Fruit fly (Drosophila melanogaster) whole organism, prepupa: ENCODE data around the gene skd.

ENCODE experiments used
- Blimp-1 ChIP-seq: fragments of 200-800 bp; sonication (Bioruptor generic); optimal IDR thresholded peaks from 3 replicates; lab custom pipeline; 2017; ENCODE audit warnings: missing biosample characterization, missing genetic modification characterization, mild to moderate bottlenecking, moderate library complexity, missing genetic modification reagents
- CG10669 ChIP-seq: fragments of 200-800 bp; sonication (Bioruptor generic); optimal IDR thresholded peaks from 3 replicates; lab custom pipeline; 2018; ENCODE audit warnings: missing biosample characterization, mild to moderate bottlenecking, missing genetic modification characterization, moderate library complexity
- CG11294 ChIP-seq: fragments of 200-800 bp; sonication (Bioruptor generic); IDR thresholded peaks from 2 replicates; pipeline ENCODE4 v1.3.6; 2022; ENCODE audit warnings: missing biosample characterization, missing genetic modification characterization
- CG11762 ChIP-seq: fragments of 200-800 bp; sonication (Bioruptor generic); optimal IDR thresholded peaks from 3 replicates; lab custom pipeline; 2016; ENCODE audit warnings: missing biosample characterization, missing genetic modification characterization; ENCODE audit not compliant: insufficient read depth
- CG11902 ChIP-seq: fragments of 200-800 bp; sonication (Bioruptor generic); optimal IDR thresholded peaks from 3 replicates; lab custom pipeline; 2016; ENCODE audit warnings: missing biosample characterization, missing genetic modification characterization
- CG15336 ChIP-seq: fragments of 200-800 bp; sonication (Bioruptor generic); IDR thresholded peaks from 2 replicates; pipeline ENCODE4 v1.3.6; 2022; ENCODE audit warnings: missing biosample characterization, missing genetic modification characterization
- CG1621 ChIP-seq: fragments of 200-800 bp; sonication (Bioruptor generic); optimal IDR thresholded peaks from 3 replicates; lab custom pipeline; 2018; ENCODE audit warnings: missing biosample characterization, mild to moderate bottlenecking, missing genetic modification characterization
- CG3032 ChIP-seq: fragments of 200-800 bp; optimal IDR thresholded peaks from 2 replicates; lab custom pipeline; 2019; ENCODE audit warnings: missing biosample characterization, mild to moderate bottlenecking, missing genetic modification characterization, moderate library complexity
- CG31627 ChIP-seq: fragments of 200-800 bp; sonication (Bioruptor generic); optimal IDR thresholded peaks from 3 replicates; lab custom pipeline; 2016; ENCODE audit warnings: missing biosample characterization, missing genetic modification characterization
- CG34406 ChIP-seq: fragments of 200-800 bp; sonication (Bioruptor generic); optimal IDR thresholded peaks from 3 replicates; lab custom pipeline; 2016; ENCODE audit warnings: missing biosample characterization, missing genetic modification characterization
- CG3919 ChIP-seq: fragments of 200-800 bp; sonication (Bioruptor generic); optimal IDR thresholded peaks from 3 replicates; lab custom pipeline; 2016; ENCODE audit warnings: missing biosample characterization, missing genetic modification characterization
- CG4318 ChIP-seq: fragments of 200-800 bp; sonication (Bioruptor generic); optimal IDR thresholded peaks from 3 replicates; lab custom pipeline; 2017; ENCODE audit warnings: missing biosample characterization, mild to moderate bottlenecking, missing genetic modification characterization
- CG6276 ChIP-seq: fragments of 200-800 bp; sonication (Bioruptor generic); optimal IDR thresholded peaks from 2 replicates; lab custom pipeline; 2017; ENCODE audit warnings: missing biosample characterization, mild to moderate bottlenecking, missing genetic modification characterization
- CG6792 ChIP-seq: fragments of 200-800 bp; sonication (Bioruptor generic); optimal IDR thresholded peaks from 3 replicates; lab custom pipeline; 2016; ENCODE audit warnings: missing biosample characterization, missing genetic modification characterization
- CG6808 ChIP-seq: fragments of 200-800 bp; sonication (Bioruptor generic); optimal IDR thresholded peaks from 3 replicates; lab custom pipeline; 2017; ENCODE audit warnings: missing biosample characterization, missing genetic modification characterization, mild to moderate bottlenecking, moderate library complexity, missing genetic modification reagents
- CG6854 ChIP-seq: fragments of 200-800 bp; sonication (Bioruptor generic); optimal IDR thresholded peaks from 2 replicates; lab custom pipeline; 2017; ENCODE audit warnings: missing biosample characterization, mild to moderate bottlenecking, missing genetic modification characterization
- CG8319 ChIP-seq: fragments of 200-800 bp; sonication (Bioruptor generic); optimal IDR thresholded peaks from 3 replicates; lab custom pipeline; 2016; ENCODE audit warnings: missing biosample characterization, missing genetic modification characterization
- CG8632 ChIP-seq: fragments of 200-800 bp; sonication (Bioruptor generic); optimal IDR thresholded peaks from 3 replicates; lab custom pipeline; 2016; ENCODE audit warnings: missing biosample characterization, missing genetic modification characterization
- CG9139 ChIP-seq: fragments of 200-800 bp; sonication (Bioruptor generic); optimal IDR thresholded peaks from 3 replicates; lab custom pipeline; 2017; ENCODE audit warnings: missing biosample characterization, mild to moderate bottlenecking, missing genetic modification characterization
- Eip75B ChIP-seq: fragments of 200-800 bp; sonication (Bioruptor generic); optimal IDR thresholded peaks from 3 replicates; lab custom pipeline; 2016; ENCODE audit warnings: missing biosample characterization, missing genetic modification characterization
- Eip78C ChIP-seq: fragments of 200-800 bp; sonication (Bioruptor generic); peaks from one replicate; lab custom pipeline; 2016; ENCODE audit warnings: missing biosample characterization, missing genetic modification characterization
- Ets96B ChIP-seq: fragments of 200-800 bp; optimal IDR thresholded peaks from 2 replicates; lab custom pipeline; 2019; ENCODE audit warnings: missing biosample characterization, mild to moderate bottlenecking, missing genetic modification characterization, moderate library complexity
- Hr38 ChIP-seq: sonication (Bioruptor generic); optimal IDR thresholded peaks from 2 replicates; lab custom pipeline; 2016; ENCODE audit warnings: missing biosample characterization, missing genetic modification characterization
- Hr39 ChIP-seq: fragments of 200-800 bp; sonication (Bioruptor generic); optimal IDR thresholded peaks from 2 replicates; lab custom pipeline; 2016; ENCODE audit warnings: missing biosample characterization, missing genetic modification characterization
- Lpt ChIP-seq: fragments of 200-800 bp; sonication (Bioruptor generic); optimal IDR thresholded peaks from 3 replicates; lab custom pipeline; 2016; ENCODE audit warnings: missing biosample characterization, missing genetic modification characterization
- Met ChIP-seq: fragments of 200-800 bp; sonication (Bioruptor generic); optimal IDR thresholded peaks from 3 replicates; lab custom pipeline; 2016; ENCODE audit warnings: missing biosample characterization, missing genetic modification characterization
- OdsH ChIP-seq: fragments of 200-800 bp; sonication (Bioruptor generic); optimal IDR thresholded peaks from 3 replicates; lab custom pipeline; 2016; ENCODE audit warnings: missing biosample characterization, missing genetic modification characterization
- Smox ChIP-seq: fragments of 200-800 bp; sonication (Bioruptor generic); optimal IDR thresholded peaks from 3 replicates; lab custom pipeline; 2016; ENCODE audit warnings: missing biosample characterization, missing genetic modification characterization
- Sox102F ChIP-seq: fragments of 200-800 bp; sonication (Bioruptor generic); optimal IDR thresholded peaks from 2 replicates; lab custom pipeline; 2016; ENCODE audit warnings: missing biosample characterization, mild to moderate bottlenecking, missing genetic modification characterization
- Sox15 ChIP-seq: fragments of 200-800 bp; sonication (Bioruptor generic); optimal IDR thresholded peaks from 3 replicates; lab custom pipeline; 2016; ENCODE audit warnings: missing biosample characterization, missing genetic modification characterization
- achi ChIP-seq: fragments of 200-800 bp; sonication (Bioruptor generic); optimal IDR thresholded peaks from 3 replicates; lab custom pipeline; 2016; ENCODE audit warnings: missing biosample characterization, missing genetic modification characterization
- dac ChIP-seq: fragments of 200-800 bp; sonication (Bioruptor generic); optimal IDR thresholded peaks from 2 replicates; lab custom pipeline; 2017; ENCODE audit warnings: missing biosample characterization, mild to moderate bottlenecking, missing genetic modification characterization
- dsx ChIP-seq: fragments of 200-800 bp; optimal IDR thresholded peaks from 3 replicates; lab custom pipeline; 2019; ENCODE audit warnings: missing biosample characterization, mild to moderate bottlenecking, missing genetic modification characterization, moderate library complexity; ENCODE audit not compliant: poor library complexity, severe bottlenecking
- eg ChIP-seq: fragments of 200-800 bp; sonication (Bioruptor generic); IDR thresholded peaks from 3 replicates; pipeline ENCODE4 v1.3.6; 2022; ENCODE audit warnings: missing biosample characterization, missing genetic modification characterization
- esn ChIP-seq: fragments of 200-800 bp; sonication (Bioruptor generic); optimal IDR thresholded peaks from 2 replicates; lab custom pipeline; 2016; ENCODE audit warnings: missing biosample characterization, mild to moderate bottlenecking, missing genetic modification characterization, moderate library complexity
- fd85E ChIP-seq: fragments of 200-800 bp; sonication (Bioruptor generic); optimal IDR thresholded peaks from 3 replicates; lab custom pipeline; 2016; ENCODE audit warnings: missing biosample characterization, missing genetic modification characterization
- lz ChIP-seq: fragments of 200-800 bp; sonication (Bioruptor generic); optimal IDR thresholded peaks from 3 replicates; lab custom pipeline; 2016; ENCODE audit warnings: missing biosample characterization, missing genetic modification characterization
- net ChIP-seq: fragments of 200-800 bp; sonication (Bioruptor generic); optimal IDR thresholded peaks from 3 replicates; lab custom pipeline; 2016; ENCODE audit warnings: missing biosample characterization, missing genetic modification characterization
- pdm3 ChIP-seq: fragments of 200-800 bp; sonication (Bioruptor generic); optimal IDR thresholded peaks from 3 replicates; lab custom pipeline; 2016; ENCODE audit warnings: missing biosample characterization, missing genetic modification characterization
- spab ChIP-seq: fragments of 200-800 bp; sonication (Bioruptor generic); optimal IDR thresholded peaks from 2 replicates; lab custom pipeline; 2017; ENCODE audit warnings: missing biosample characterization, mild to moderate bottlenecking, missing genetic modification characterization, missing genetic modification reagents
- ss ChIP-seq, 2 experiments: fragments of 200-800 bp; sonication (Bioruptor generic); optimal IDR thresholded peaks; 2 replicates in 1 of 2; 3 replicates in 1 of 2; lab custom pipeline; 2017 to 2018; ENCODE audit warnings: mild to moderate bottlenecking in 2 of 2, missing biosample characterization in 2 of 2, missing genetic modification characterization in 2 of 2, moderate library complexity in 1 of 2
- svp ChIP-seq: fragments of 200-800 bp; sonication (Bioruptor generic); peaks from one replicate; lab custom pipeline; 2016; ENCODE audit warnings: missing biosample characterization, missing genetic modification characterization
- vri ChIP-seq: fragments of 200-800 bp; sonication (Bioruptor generic); optimal IDR thresholded peaks from 3 replicates; lab custom pipeline; 2016; ENCODE audit warnings: missing biosample characterization, mild to moderate bottlenecking, missing genetic modification characterization

skd gene

dm6 chr3L:21041952-21042933, 15.0 kb upstream of the skd start (continued):
- TF ChIP-seq Smox (GFP tag; lab: Kevin White, UChicago) (peak; percentile 7), CG31627 (GFP tag; lab: Kevin White, UChicago) (peak; percentile 34), Eip75B (GFP tag; lab: Kevin White, UChicago) (peak; percentile 31), dsx (peak; percentile 60), lz (GFP tag; lab: Kevin White, UChicago) (peak; percentile 50), Met (GFP tag; lab: Kevin White, UChicago) (peak; percentile 14), vri (GFP tag; lab: Kevin White, UChicago) (no peak), svp (peak; percentile 72), CG6276 (GFP tag; lab: Kevin White, UChicago) (peak; percentile 73), pdm3 (GFP tag; lab: Kevin White, UChicago) (peak; percentile 51), CG34406 (GFP tag; lab: Kevin White, UChicago) (peak; percentile 46), ss (GFP tag; optimal IDR thresholded peaks at IDR 0.05; lab: Kevin White, UChicago) (peak; percentile 23 to 26), CG15336 (peak; percentile 81), CG10669 (GFP tag; lab: Kevin White, UChicago) (peak; percentile 55), Sox15 (peak; percentile 43), CG6854 (GFP tag; lab: Kevin White, UChicago) (no peak), CG11902 (GFP tag; lab: Kevin White, UChicago) (peak; percentile 35), CG8319 (no peak), CG11294 (GFP tag; lab: Robert Waterston, UW) (no peak; the same call in none of the 2 replicates), Sox102F (GFP tag; lab: Kevin White, UChicago) (no peak), Hr38 (GFP tag; lab: Kevin White, UChicago) (no peak), Blimp-1 (GFP tag; lab: Kevin White, UChicago) (peak; percentile 57), CG1621 (tag; lab: Kevin White, UChicago) (peak; percentile 28), fd85E (GFP tag; lab: Kevin White, UChicago) (no peak), OdsH (peak; percentile 56), CG6792 (peak; percentile 49), CG8632 (GFP tag; lab: Kevin White, UChicago) (peak; percentile 55), esn (GFP tag; lab: Kevin White, UChicago) (peak; percentile 22), CG6808 (GFP tag; lab: Kevin White, UChicago) (peak; percentile 54), Hr39 (GFP tag; lab: Kevin White, UChicago) (peak; percentile 46), achi (GFP tag; lab: Kevin White, UChicago) (peak; percentile 46)
- TF ChIP-seq, all 60 proteins: peak for 49

dm6 chr3L:21040831-21041230, 13.6 kb upstream of the skd start:
- TF ChIP-seq Eip78C (GFP tag; lab: Kevin White, UChicago): peak; percentile 42
- TF ChIP-seq svp: no peak
- TF ChIP-seq vri (GFP tag; lab: Kevin White, UChicago): peak; percentile 59
- no peak for TF ChIP-seq CG3032 (tag; lab: Kevin White, UChicago)
- TF ChIP-seq Lpt (GFP tag; lab: Kevin White, UChicago): no peak
- TF ChIP-seq dsx: no peak

dm6 chr3L:21037404-21037803, 10.2 kb upstream of the skd start:
- TF ChIP-seq Met (GFP tag; lab: Kevin White, UChicago) (peak; percentile 51), CG11762 (GFP tag; lab: Kevin White, UChicago) (peak; percentile 9), dac (GFP tag; lab: Kevin White, UChicago) (no peak), Sox102F (GFP tag; lab: Kevin White, UChicago) (peak; percentile 20), lz (GFP tag; lab: Kevin White, UChicago) (peak; percentile 4), CG34406 (GFP tag; lab: Kevin White, UChicago) (peak; percentile 35), achi (GFP tag; lab: Kevin White, UChicago) (peak; percentile 58), CG10669 (GFP tag; lab: Kevin White, UChicago) (peak; percentile 10), esn (GFP tag; lab: Kevin White, UChicago) (peak; percentile 53), CG9139 (GFP tag; lab: Kevin White, UChicago) (no peak), CG6276 (GFP tag; lab: Kevin White, UChicago) (peak; percentile 56), CG8632 (GFP tag; lab: Kevin White, UChicago) (peak; percentile 50), Eip78C (GFP tag; lab: Kevin White, UChicago) (peak; percentile 88), svp (peak; percentile 75), Smox (GFP tag; lab: Kevin White, UChicago) (peak; percentile 28), eg (GFP tag; lab: Robert Waterston, UW) (peak; percentile 68; the same call in 2 of the 3 replicates), Ets96B (tag; lab: Kevin White, UChicago) (peak; percentile 35), spab (GFP tag; lab: Kevin White, UChicago) (no peak), CG4318 (GFP tag; lab: Kevin White, UChicago) (peak; percentile 45), CG6854 (GFP tag; lab: Kevin White, UChicago) (no peak), net (GFP tag; lab: Kevin White, UChicago) (peak; percentile 56), CG31627 (GFP tag; lab: Kevin White, UChicago) (peak; percentile 36), CG6808 (GFP tag; lab: Kevin White, UChicago) (no peak), CG3919 (peak; percentile 64)
